Worm (Caenorhabditis elegans): ENCODE data around the gene chil-19.

- TF ChIP-seq W03F9.2 (tag; optimal IDR thresholded peaks at IDR 0.05), result no peak
- no peak for TF ChIP-seq dao-5 (tag; optimal IDR thresholded peaks at IDR 0.05)
- no peak for TF ChIP-seq him-1 (tag; optimal IDR thresholded peaks at IDR 0.05)
Measured at ce11 chrII:9412086-9412608, 42.1 kb downstream of the chil-19 start, which contains the start of gene arrd-3.

Measured in whole organism, L4/young adult.